Worm (Caenorhabditis elegans) whole organism, L4 larva: ENCODE measurements around the gene C17C3.9.

Source experiments
- R02D3.7 ChIP-seq: fragments of 150-350 bp; sonication (generic microtip); optimal IDR thresholded peaks from 3 replicates; lab custom pipeline; 2014; ENCODE audit warnings: missing biosample characterization, missing genetic modification characterization
- aha-1 ChIP-seq: fragments of 150-350 bp; peaks from one replicate; lab custom pipeline; 2014; ENCODE audit warnings: missing biosample characterization, missing genetic modification characterization
- ama-1 ChIP-seq: fragments of 150-350 bp; optimal IDR thresholded peaks from 2 replicates; lab custom pipeline; 2014; ENCODE audit warnings: inconsistent platforms, mixed read lengths
- ceh-28 ChIP-seq: fragments of 150-350 bp; optimal IDR thresholded peaks from 2 replicates; lab custom pipeline; 2014; ENCODE audit warnings: missing biosample characterization, missing genetic modification reagents, missing genetic modification characterization
- ceh-82 ChIP-seq: sonication (generic microtip); optimal IDR thresholded peaks from 2 replicates; lab custom pipeline; 2017; ENCODE audit warnings: missing biosample characterization, missing genetic modification characterization
- egl-27 ChIP-seq: sonication (generic microtip); optimal IDR thresholded peaks from 3 replicates; lab custom pipeline; 2017; ENCODE audit warnings: missing biosample characterization, missing genetic modification reagents, missing genetic modification characterization
- lin-15B ChIP-seq: fragments of 150-350 bp; sonication (generic microtip); optimal IDR thresholded peaks from 3 replicates; lab custom pipeline; 2014; ENCODE audit warnings: missing biosample characterization, missing genetic modification characterization
- mep-1 ChIP-seq: fragments of 150-350 bp; sonication (generic microtip); optimal IDR thresholded peaks from 3 replicates; lab custom pipeline; 2014; ENCODE audit warnings: missing biosample characterization, missing genetic modification characterization
- nhr-10 ChIP-seq: fragments of 150-350 bp; optimal IDR thresholded peaks from 2 replicates; lab custom pipeline; 2014; ENCODE audit warnings: missing biosample characterization, missing genetic modification characterization
- nhr-11 ChIP-seq: fragments of 150-350 bp; optimal IDR thresholded peaks from 2 replicates; lab custom pipeline; 2014; ENCODE audit warnings: missing biosample characterization, missing genetic modification characterization
- nhr-237 ChIP-seq: sonication (generic microtip); optimal IDR thresholded peaks from 2 replicates; lab custom pipeline; 2017; ENCODE audit warnings: missing biosample characterization, missing genetic modification characterization
- nhr-25 ChIP-seq: sonication (generic microtip); optimal IDR thresholded peaks from 2 replicates; lab custom pipeline; 2017; ENCODE audit warnings: missing genetic modification characterization, mild to moderate bottlenecking, missing compliant biosample characterization, antibody characterized with exemption, moderate library complexity, borderline replicate concordance; ENCODE audit not compliant: insufficient read depth
- snpc-4 ChIP-seq: fragments of 150-350 bp; optimal IDR thresholded peaks from 2 replicates; lab custom pipeline; 2014; ENCODE audit warnings: missing biosample characterization, missing genetic modification characterization
- unc-130 ChIP-seq: sonication (generic microtip); optimal IDR thresholded peaks from 2 replicates; lab custom pipeline; 2016; ENCODE audit warnings: missing genetic modification reagents, missing genetic modification characterization, missing compliant biosample characterization

DNA sequence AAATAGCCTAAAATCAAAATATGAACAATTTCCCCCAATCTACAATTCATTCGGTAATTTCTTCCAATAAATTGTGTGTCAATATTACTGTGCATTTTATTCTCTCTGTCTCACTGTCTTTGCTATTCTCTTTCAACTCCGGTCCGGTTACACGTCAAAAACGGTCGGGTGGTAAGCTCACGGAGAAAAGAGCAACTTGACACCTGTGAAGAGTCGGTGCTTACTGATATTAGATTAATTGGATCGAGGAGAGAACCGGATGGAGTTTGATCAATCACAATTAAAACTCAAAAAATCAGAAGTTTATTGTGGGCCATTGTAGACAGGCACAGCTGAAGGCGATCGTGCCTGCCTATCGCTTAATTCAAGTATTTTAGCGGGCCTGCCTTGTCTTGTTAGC lies 42.8 kb upstream of the C17C3.9 start:
- TF ChIP-seq lin-15B (tag; lab: Kevin White, UChicago), result no peak
- no peak for TF ChIP-seq ama-1 (lab: Kevin White, UChicago)
- no peak for TF ChIP-seq nhr-11 (tag; lab: Kevin White, UChicago)
- TF ChIP-seq R02D3.7 (tag; lab: Kevin White, UChicago), result no peak
- TF ChIP-seq unc-130, result no peak
- TF ChIP-seq mep-1, result peak; percentile 42
- TF ChIP-seq snpc-4 (tag; lab: Kevin White, UChicago), result no peak
- no peak for TF ChIP-seq nhr-237 (tag; lab: Kevin White, UChicago)
- TF ChIP-seq nhr-25, result no peak
- no peak for TF ChIP-seq ceh-82 (tag; lab: Kevin White, UChicago)
- no peak for TF ChIP-seq nhr-10 (tag; lab: Kevin White, UChicago)
- TF ChIP-seq ceh-28 (tag; lab: Kevin White, UChicago), result no peak
- TF ChIP-seq egl-27 (tag; lab: Kevin White, UChicago), result no peak
- TF ChIP-seq aha-1 (tag; lab: Kevin White, UChicago), result peak; percentile 56
